Worm (Caenorhabditis elegans): ENCODE measurements around the gene fbxb-117.

- no peak for TF ChIP-seq R02D3.7 (tag; optimal IDR thresholded peaks at IDR 0.05)
- no peak for TF ChIP-seq lin-11 (tag; optimal IDR thresholded peaks at IDR 0.05)
- TF ChIP-seq mdl-1 (tag; optimal IDR thresholded peaks at IDR 0.05) = no peak
- TF ChIP-seq snpc-4 (tag; optimal IDR thresholded peaks at IDR 0.05) = no peak
- no peak for TF ChIP-seq skn-1 (tag; optimal IDR thresholded peaks at IDR 0.05)
- TF ChIP-seq unc-62 (GFP tag; optimal IDR thresholded peaks at IDR 0.05) = no peak
- no peak for TF ChIP-seq blmp-1 (tag; optimal IDR thresholded peaks at IDR 0.05; ENCODE audit: insufficient read depth)
- no peak for TF ChIP-seq nhr-10 (tag; optimal IDR thresholded peaks at IDR 0.05)
- TF ChIP-seq elt-1 (tag; optimal IDR thresholded peaks at IDR 0.05) = no peak
- no peak for TF ChIP-seq elt-3 (tag; optimal IDR thresholded peaks at IDR 0.05)
- TF ChIP-seq nhr-77 (tag; optimal IDR thresholded peaks at IDR 0.05) = no peak
- no peak for TF ChIP-seq lin-39 (tag; optimal IDR thresholded peaks at IDR 0.05)
- TF ChIP-seq sma-9 (GFP tag; optimal IDR thresholded peaks at IDR 0.05) = no peak
- no peak for TF ChIP-seq sma-9 (tag; optimal IDR thresholded peaks at IDR 0.05)
- no peak for TF ChIP-seq ceh-16 (tag; optimal IDR thresholded peaks at IDR 0.05)
These were observed 3.9 kb upstream of the fbxb-117 start for ce11 chrV:19278488-19278887.

All from whole organism, L2 larva.